Fruit fly (Drosophila melanogaster) whole organism, embryonic: ENCODE data around the gene CG11679.
A peak's percentile ranks its signal among the peaks of the same experiment; 100 is the strongest.

Experiments used
- Bdp1 ChIP-seq: fragments of 200-800 bp; sonication (Bioruptor generic); optimal IDR thresholded peaks from 3 replicates; lab custom pipeline; 2016; ENCODE audit warnings: missing biosample characterization, missing genetic modification characterization
- CG10366 ChIP-seq: fragments of 200-800 bp; sonication (Bioruptor generic); IDR thresholded peaks from 2 replicates; pipeline ENCODE4 v1.3.6; 2022; ENCODE audit warnings: missing biosample characterization, missing genetic modification characterization
- CG12219 ChIP-seq: fragments of 200-800 bp; sonication (Bioruptor generic); optimal IDR thresholded peaks from 3 replicates; lab custom pipeline; 2018; ENCODE audit warnings: missing biosample characterization, mild to moderate bottlenecking, missing genetic modification characterization
- CG12744 ChIP-seq: fragments of 200-800 bp; sonication (Bioruptor generic); optimal IDR thresholded peaks from 2 replicates; lab custom pipeline; 2016; ENCODE audit warnings: missing biosample characterization, missing genetic modification characterization
- CG13123 ChIP-seq: fragments of 200-800 bp; sonication (Bioruptor generic); optimal IDR thresholded peaks from 2 replicates; lab custom pipeline; 2016; ENCODE audit warnings: missing biosample characterization, missing genetic modification characterization
- CG13894 ChIP-seq: fragments of 200-800 bp; sonication (Bioruptor generic); optimal IDR thresholded peaks from 3 replicates; lab custom pipeline; 2018; ENCODE audit warnings: missing biosample characterization, mild to moderate bottlenecking, missing genetic modification characterization, moderate library complexity
- CG14441 ChIP-seq: fragments of 200-800 bp; sonication (Bioruptor generic); IDR thresholded peaks from 2 replicates; pipeline ENCODE4 v1.3.6; 2022; ENCODE audit warnings: missing biosample characterization, missing genetic modification characterization
- CG15514 ChIP-seq: fragments of 200-800 bp; sonication (Bioruptor generic); optimal IDR thresholded peaks from 3 replicates; lab custom pipeline; 2017; ENCODE audit warnings: missing biosample characterization, missing genetic modification characterization, mild to moderate bottlenecking, moderate library complexity, missing genetic modification reagents
- CG16813 ChIP-seq: fragments of 200-800 bp; sonication (Bioruptor generic); IDR thresholded peaks from 3 replicates; pipeline ENCODE4 v1.3.6; 2022; ENCODE audit warnings: missing biosample characterization, missing genetic modification characterization; ENCODE audit not compliant: partially characterized antibody
- CG17568 ChIP-seq: fragments of 200-800 bp; sonication (Bioruptor generic); optimal IDR thresholded peaks from 2 replicates; lab custom pipeline; 2018; ENCODE audit warnings: missing biosample characterization, mild to moderate bottlenecking, missing genetic modification characterization, moderate library complexity
- CG17802 ChIP-seq: fragments of 200-800 bp; sonication (Bioruptor generic); optimal IDR thresholded peaks from 2 replicates; lab custom pipeline; 2018; ENCODE audit warnings: missing biosample characterization, mild to moderate bottlenecking, missing genetic modification characterization, moderate library complexity
- CG1832 ChIP-seq: fragments of 200-800 bp; sonication (Bioruptor generic); optimal IDR thresholded peaks from 2 replicates; lab custom pipeline; 2017; ENCODE audit warnings: missing biosample characterization, mild to moderate bottlenecking, missing genetic modification characterization, inconsistent platforms
- CG2129 ChIP-seq: fragments of 200-800 bp; sonication (Bioruptor generic); IDR thresholded peaks from 2 replicates; pipeline ENCODE4 v1.3.6; 2022; ENCODE audit warnings: missing biosample characterization, missing genetic modification characterization; ENCODE audit not compliant: partially characterized antibody
- CG31441 ChIP-seq: fragments of 200-800 bp; sonication (Bioruptor generic); IDR thresholded peaks from 2 replicates; pipeline ENCODE4 v1.3.6; 2022; ENCODE audit warnings: missing biosample characterization, missing genetic modification characterization
- CG3407 ChIP-seq: fragments of 200-800 bp; sonication (Bioruptor generic); optimal IDR thresholded peaks from 2 replicates; lab custom pipeline; 2018; ENCODE audit warnings: missing biosample characterization, mild to moderate bottlenecking, missing genetic modification characterization
- CG4730 ChIP-seq: fragments of 200-800 bp; sonication (Bioruptor generic); IDR thresholded peaks from 2 replicates; pipeline ENCODE4 v1.3.6; 2022; ENCODE audit warnings: missing biosample characterization, missing genetic modification characterization
- CG6854 ChIP-seq: fragments of 200-800 bp; sonication (Bioruptor generic); optimal IDR thresholded peaks from 3 replicates; lab custom pipeline; 2017; ENCODE audit warnings: missing biosample characterization, mild to moderate bottlenecking, missing genetic modification characterization
- CG7556 ChIP-seq: fragments of 200-800 bp; sonication (Bioruptor generic); optimal IDR thresholded peaks from 2 replicates; lab custom pipeline; 2017; ENCODE audit warnings: missing biosample characterization, mild to moderate bottlenecking, missing genetic modification characterization
- CG7786 ChIP-seq: fragments of 200-800 bp; sonication (Bioruptor generic); optimal IDR thresholded peaks from 2 replicates; lab custom pipeline; 2016; ENCODE audit warnings: missing biosample characterization, missing genetic modification characterization
- CG7928 ChIP-seq: fragments of 200-800 bp; sonication (Bioruptor generic); optimal IDR thresholded peaks from 2 replicates; lab custom pipeline; 2017; ENCODE audit warnings: missing biosample characterization, mild to moderate bottlenecking, missing genetic modification characterization
- CG9932 ChIP-seq: fragments of 200-800 bp; sonication (Bioruptor generic); IDR thresholded peaks from 2 replicates; pipeline ENCODE4 v1.3.6; 2022; ENCODE audit warnings: missing biosample characterization, missing genetic modification characterization
- CHES-1-like ChIP-seq: fragments of 200-800 bp; sonication (Bioruptor generic); optimal IDR thresholded peaks from 2 replicates; lab custom pipeline; 2016; ENCODE audit warnings: missing biosample characterization, missing genetic modification characterization
- CrebB ChIP-seq: fragments of 200-800 bp; sonication (Bioruptor generic); optimal IDR thresholded peaks from 3 replicates; lab custom pipeline; 2018; ENCODE audit warnings: missing biosample characterization, mild to moderate bottlenecking, missing genetic modification characterization
- Deaf1 ChIP-seq: fragments of 200-800 bp; optimal IDR thresholded peaks from 3 replicates; lab custom pipeline; 2019; ENCODE audit warnings: missing biosample characterization, mild to moderate bottlenecking, missing genetic modification characterization, moderate library complexity
- Drgx ChIP-seq: fragments of 200-800 bp; sonication (Bioruptor generic); IDR thresholded peaks from 2 replicates; pipeline ENCODE4 v1.3.6; 2022; ENCODE audit warnings: missing biosample characterization, missing genetic modification characterization
- Eip74EF ChIP-seq, 2 experiments: fragments of 200-800 bp in 1 of 2; fragments of >200 bp in 1 of 2; sonication (Bioruptor generic) in 1 of 2; optimal IDR thresholded peaks; 2 replicates each; lab custom pipeline; 2017 to 2019; ENCODE audit warnings: missing biosample characterization in 2 of 2, missing genetic modification characterization in 2 of 2, mild to moderate bottlenecking in 1 of 2, moderate library complexity in 1 of 2
- Ets65A ChIP-seq: fragments of 200-800 bp; sonication (Bioruptor generic); peaks from one replicate; lab custom pipeline; 2016; ENCODE audit warnings: missing biosample characterization, missing genetic modification characterization
- Gug ChIP-seq: fragments of 200-800 bp; sonication (Bioruptor generic); IDR thresholded peaks from 4 replicates; pipeline ENCODE4 v1.3.6; 2022; ENCODE audit warnings: missing biosample characterization, missing genetic modification characterization
- H15 ChIP-seq: fragments of 200-800 bp; sonication (Bioruptor generic); IDR thresholded peaks from 3 replicates; pipeline ENCODE4 v1.3.6; 2022; ENCODE audit warnings: missing biosample characterization, missing genetic modification characterization
- Med ChIP-seq: fragments of 200-800 bp; sonication (Bioruptor generic); peaks from one replicate; lab custom pipeline; 2016; ENCODE audit warnings: missing biosample characterization, missing genetic modification characterization, mild to moderate bottlenecking, inconsistent platforms, moderate library complexity
- NFAT ChIP-seq: fragments of 200-800 bp; sonication (Bioruptor generic); IDR thresholded peaks from 2 replicates; pipeline ENCODE4 v1.3.6; 2022; ENCODE audit warnings: missing biosample characterization, missing genetic modification characterization
- NfI ChIP-seq: fragments of 200-800 bp; sonication (Bioruptor generic); optimal IDR thresholded peaks from 3 replicates; lab custom pipeline; 2018; ENCODE audit warnings: missing biosample characterization, mild to moderate bottlenecking, missing genetic modification characterization, moderate library complexity
- Rx ChIP-seq: fragments of 200-800 bp; sonication (Bioruptor generic); IDR thresholded peaks from 2 replicates; pipeline ENCODE4 v1.3.6; 2022; ENCODE audit warnings: missing biosample characterization, missing genetic modification characterization
- amos ChIP-seq: fragments of 200-800 bp; sonication (Bioruptor generic); IDR thresholded peaks from 2 replicates; pipeline ENCODE4 v1.3.6; 2022; ENCODE audit warnings: missing biosample characterization, missing genetic modification characterization; ENCODE audit not compliant: partially characterized antibody
- ap ChIP-seq: fragments of 200-800 bp; sonication (Bioruptor generic); IDR thresholded peaks from 2 replicates; pipeline ENCODE4 v1.3.6; 2022; ENCODE audit warnings: missing biosample characterization, missing genetic modification characterization
- ara ChIP-seq: fragments of 200-800 bp; sonication (Bioruptor generic); IDR thresholded peaks from 2 replicates; pipeline ENCODE4 v1.3.6; 2022; ENCODE audit warnings: missing biosample characterization, missing genetic modification characterization
- ato ChIP-seq: fragments of 200-800 bp; sonication (Bioruptor generic); IDR thresholded peaks from 2 replicates; pipeline ENCODE4 v1.3.6; 2022; ENCODE audit warnings: missing biosample characterization, missing genetic modification characterization; ENCODE audit not compliant: partially characterized antibody
- disco-r ChIP-seq: fragments of 200-800 bp; sonication (Bioruptor generic); optimal IDR thresholded peaks from 2 replicates; lab custom pipeline; 2016; ENCODE audit warnings: missing biosample characterization, missing genetic modification characterization
- fd3F ChIP-seq: fragments of 200-800 bp; sonication (Bioruptor generic); optimal IDR thresholded peaks from 2 replicates; lab custom pipeline; 2018; ENCODE audit warnings: missing biosample characterization, mild to moderate bottlenecking, missing genetic modification characterization, moderate library complexity
- fru ChIP-seq: fragments of >200 bp; optimal IDR thresholded peaks from 2 replicates; lab custom pipeline; 2017
- otp ChIP-seq: fragments of 200-800 bp; sonication (Bioruptor generic); IDR thresholded peaks from 3 replicates; pipeline ENCODE4, ENCODE4 v1.3.6; 2022; ENCODE audit warnings: missing biosample characterization, missing genetic modification characterization
- sc ChIP-seq, 3 experiments: fragments of >200 bp in 2 of 3; fragments of 200-800 bp in 1 of 3; sonication (Bioruptor generic) in 1 of 3; optimal IDR thresholded peaks; 2 replicates in 2 of 3; 3 replicates in 1 of 3; lab custom pipeline; 2017; ENCODE audit warnings: mild to moderate bottlenecking in 1 of 3, missing biosample characterization in 1 of 3, missing genetic modification characterization in 1 of 3, missing genetic modification reagents in 1 of 3
- scrt ChIP-seq: fragments of 200-800 bp; sonication (Bioruptor generic); optimal IDR thresholded peaks from 2 replicates; lab custom pipeline; 2018; ENCODE audit warnings: missing biosample characterization, mild to moderate bottlenecking, missing genetic modification characterization, moderate library complexity
- sd ChIP-seq: fragments of 200-800 bp; sonication (Bioruptor generic); optimal IDR thresholded peaks from 3 replicates; lab custom pipeline; 2018; ENCODE audit warnings: missing biosample characterization, mild to moderate bottlenecking, missing genetic modification characterization, moderate library complexity
- slbo ChIP-seq: fragments of 200-800 bp; sonication (Bioruptor generic); IDR thresholded peaks from 2 replicates; pipeline ENCODE4 v1.3.6; 2022; ENCODE audit warnings: missing biosample characterization, missing genetic modification characterization
- sob ChIP-seq: fragments of 200-800 bp; sonication (Bioruptor generic); IDR thresholded peaks from 2 replicates; pipeline ENCODE4 v1.3.6; 2022; ENCODE audit warnings: missing biosample characterization, missing genetic modification characterization
- unpg ChIP-seq: fragments of 200-800 bp; sonication (Bioruptor generic); optimal IDR thresholded peaks from 3 replicates; lab custom pipeline; 2018; ENCODE audit warnings: missing biosample characterization, mild to moderate bottlenecking, missing genetic modification characterization, moderate library complexity
- yki ChIP-seq: fragments of >200 bp; optimal IDR thresholded peaks from 3 replicates; lab custom pipeline; 2018
- z ChIP-seq: fragments of 200-800 bp; sonication (Bioruptor generic); IDR thresholded peaks from 3 replicates; pipeline ENCODE4 v1.3.6; 2022; ENCODE audit warnings: missing biosample characterization, missing genetic modification characterization
- zf30C ChIP-seq: fragments of 200-800 bp; sonication (Bioruptor generic); optimal IDR thresholded peaks from 3 replicates; lab custom pipeline; 2018; ENCODE audit warnings: missing biosample characterization, mild to moderate bottlenecking, missing genetic modification characterization

Gene CG11679

DNA sequence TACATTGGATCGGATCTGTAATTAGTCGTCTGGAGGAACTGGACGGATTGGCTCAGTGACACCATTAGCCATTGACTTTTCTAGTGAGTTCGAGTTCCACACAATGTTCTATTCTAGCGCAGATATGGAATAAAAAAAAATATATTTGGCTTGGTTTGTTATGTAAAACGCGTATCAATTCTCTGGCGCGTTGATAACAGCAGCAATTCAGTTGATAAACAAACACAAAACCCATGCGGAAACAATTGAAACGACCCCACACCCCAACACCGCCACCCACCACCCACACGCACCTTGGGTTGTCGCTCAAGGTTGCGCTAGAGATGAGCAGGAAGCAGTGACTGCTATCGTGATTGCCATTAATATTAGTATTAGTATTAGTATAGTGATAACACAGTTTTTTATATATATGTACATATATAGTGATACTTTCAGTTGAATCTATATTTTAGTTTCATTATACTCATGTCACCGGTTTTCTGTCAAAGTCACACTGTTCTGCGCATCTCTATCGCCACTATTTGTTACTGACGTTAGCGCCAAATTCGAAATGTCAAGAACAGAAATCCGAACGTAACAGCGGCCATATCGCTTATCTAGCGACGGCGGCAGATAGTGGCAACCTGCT lies 41.1 kb downstream of the CG11679 start (continued):
- TF ChIP-seq ato (GFP tag; lab: Robert Waterston, UW) (no peak), Med (GFP tag; lab: Kevin White, UChicago) (peak; percentile 91), CHES-1-like (GFP tag; lab: Kevin White, UChicago) (no peak), CG7556 (GFP tag; lab: Kevin White, UChicago) (peak; percentile 92), H15 (GFP tag; lab: Robert Waterston, UW) (peak; percentile 94), CG3407 (GFP tag; lab: Kevin White, UChicago) (peak; percentile 85), sob (GFP tag; lab: Robert Waterston, UW) (peak; percentile 97), slbo (GFP tag; lab: Robert Waterston, UW) (peak; percentile 96), Drgx (peak; percentile 93), amos (peak; percentile 20; the same call in 1 of the 2 replicates), fd3F (GFP tag; lab: Kevin White, UChicago) (peak; percentile 86), yki (lab: Kevin White, UChicago) (no peak), otp (peak; percentile 85), CG9932 (GFP tag; lab: Robert Waterston, UW) (peak; percentile 97), CG6854 (peak; percentile 90), CG17568 (GFP tag; lab: Kevin White, UChicago) (peak; percentile 78), CG10366 (GFP tag; lab: Robert Waterston, UW) (peak; percentile 92), CG13123 (peak; percentile 60), CG12219 (GFP tag; lab: Kevin White, UChicago) (peak; percentile 83), scrt (GFP tag; lab: Kevin White, UChicago) (peak; percentile 91), NfI (GFP tag; lab: Kevin White, UChicago) (peak; percentile 90), CrebB (peak; percentile 78), CG13894 (tag; lab: Kevin White, UChicago) (peak; percentile 96), Bdp1 (GFP tag; lab: Kevin White, UChicago) (peak; percentile 57), Gug (peak; percentile 90), Ets65A (GFP tag; lab: Kevin White, UChicago) (peak; percentile 95), CG2129 (GFP tag; lab: Robert Waterston, UW) (no peak), CG31441 (GFP tag; lab: Robert Waterston, UW) (peak; percentile 97), disco-r (GFP tag; lab: Kevin White, UChicago) (peak; percentile 9), NFAT (GFP tag; lab: Robert Waterston, UW) (peak; percentile 92), CG7928 (GFP tag; lab: Kevin White, UChicago) (peak; percentile 45), CG4730 (GFP tag; lab: Robert Waterston, UW) (peak; percentile 92), zf30C (GFP tag; lab: Kevin White, UChicago) (no peak), CG7786 (GFP tag; lab: Kevin White, UChicago) (peak; percentile 44), Eip74EF (GFP tag; optimal IDR thresholded peaks at IDR 0.05; lab: Kevin White, UChicago) (peak in 1 of 2 experiments; percentile 100), ara (GFP tag; lab: Robert Waterston, UW) (peak; percentile 90), z (0 out of 3 replicates have a peak, but pooled peaks have one; percentile 19), CG1832 (GFP tag; lab: Kevin White, UChicago) (no peak), CG14441 (peak; percentile 92), sc (optimal IDR thresholded peaks at IDR 0.05; lab: Kevin White, UChicago) (no peak), sc (GFP tag; optimal IDR thresholded peaks at IDR 0.05; lab: Kevin White, UChicago) (peak; percentile 72), CG15514 (peak; percentile 94), CG17802 (peak; percentile 67), CG12744 (GFP tag; lab: Kevin White, UChicago) (no peak), Deaf1 (tag; lab: Kevin White, UChicago) (peak; percentile 76), unpg (GFP tag; lab: Kevin White, UChicago) (peak; percentile 94), fru (lab: Kevin White, UChicago) (no peak), sd (peak; percentile 74), ap (peak; percentile 93), CG16813 (GFP tag; lab: Robert Waterston, UW) (no peak), Rx (GFP tag; lab: Robert Waterston, UW) (peak; percentile 86)
